Comparison of ENCODE assay signal across 3 worm cellular contexts in the genomic region with DNA sequence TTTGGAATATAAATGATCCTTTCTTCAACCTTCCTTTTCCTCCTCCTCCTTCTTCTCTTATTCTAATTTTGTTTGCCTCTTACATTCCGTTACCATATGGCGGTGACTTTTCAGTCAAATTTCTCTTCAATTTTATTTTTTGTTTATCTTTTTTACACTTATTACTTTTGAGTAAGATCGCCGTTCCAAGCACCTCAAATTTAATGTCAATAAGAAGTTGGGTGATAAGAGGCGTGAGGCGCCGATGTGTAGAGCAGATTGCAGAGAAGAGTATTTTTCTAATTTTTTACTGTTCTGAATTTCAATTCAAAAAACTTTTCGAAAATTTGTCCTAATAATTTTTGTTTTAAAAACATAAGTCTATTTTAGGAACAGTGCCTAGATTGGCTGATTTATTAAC.
TF ChIP-seq lines count a peak whose summit lies in the region.

No protein-coding gene starts in this region.

TF ChIP-seq in whole organism, L3 larva, 47 proteins besides CTCF, POLR2A, EP300 and RAD21:
- TF ChIP-seq nhr-237 (tag; optimal IDR thresholded peaks at IDR 0.05; lab: Kevin White, UChicago) (no peak), pha-4 (tag; optimal IDR thresholded peaks at IDR 0.05; lab: Kevin White, UChicago) (peak; percentile 66), elt-1 (tag; optimal IDR thresholded peaks at IDR 0.05; lab: Kevin White, UChicago) (no peak), nhr-23 (tag; optimal IDR thresholded peaks at IDR 0.05; lab: Kevin White, UChicago) (no peak), elt-2 (tag; optimal IDR thresholded peaks at IDR 0.05; lab: Kevin White, UChicago) (peak; percentile 12), skn-1 (tag; optimal IDR thresholded peaks at IDR 0.05; lab: Kevin White, UChicago) (no peak)

TF ChIP-seq in whole organism, L4 larva, 104 proteins besides CTCF, POLR2A, EP300 and RAD21:
- no peak for TF ChIP-seq ctbp-1 (GFP tag; IDR thresholded peaks at IDR 0.05; lab: Robert Waterston, UW)
- no peak for TF ChIP-seq daf-16 (GFP tag; optimal IDR thresholded peaks at IDR 0.05; lab: Kevin White, UChicago)
- peak; percentile 87 for TF ChIP-seq daf-16 (tag; optimal IDR thresholded peaks at IDR 0.05; lab: Kevin White, UChicago)
- peak; percentile 17 for TF ChIP-seq pqm-1 (tag; optimal IDR thresholded peaks at IDR 0.05; lab: Kevin White, UChicago)
- TF ChIP-seq unc-39 (tag; optimal IDR thresholded peaks at IDR 0.05; lab: Kevin White, UChicago): no peak

TF ChIP-seq in whole organism, mixed stage, embryonic, 35 proteins besides CTCF, POLR2A, EP300 and RAD21:
- no peak for TF ChIP-seq lin-32 (GFP tag; optimal IDR thresholded peaks at IDR 0.05; lab: Kevin White, UChicago)
- peak; percentile 51 for TF ChIP-seq ces-1 (GFP tag; optimal IDR thresholded peaks at IDR 0.05; lab: Kevin White, UChicago)
